Worm (Caenorhabditis elegans) whole organism, L1 larva: ENCODE measurements around the gene dolk-1.

Source experiments
- ama-1 ChIP-seq: fragments of 150-350 bp; optimal IDR thresholded peaks from 2 replicates; lab custom pipeline; 2014
- dpl-1 ChIP-seq, 3 experiments: fragments of 150-350 bp in 2 of 3; sonication (generic microtip) in 1 of 3; optimal IDR thresholded peaks; 2 replicates each; lab custom pipeline; 2014 to 2017; ENCODE audit warnings: missing biosample characterization in 3 of 3, missing genetic modification characterization in 3 of 3, missing genetic modification reagents in 3 of 3
- elt-3 ChIP-seq, 6 experiments: fragments of 150-350 bp in 1 of 6; sonication (generic microtip); optimal IDR thresholded peaks; 2 replicates each; lab custom pipeline; 2017 to 2018; ENCODE audit warnings: missing biosample characterization in 6 of 6, missing genetic modification characterization in 6 of 6, inconsistent platforms in 1 of 6
- hlh-17 ChIP-seq: fragments of 200-800 bp; sonication (Bioruptor generic); optimal IDR thresholded peaks from 2 replicates; lab custom pipeline; 2018; ENCODE audit warnings: missing genetic modification characterization, mild to moderate bottlenecking, missing compliant biosample characterization, moderate library complexity, borderline replicate concordance
- nhr-237 ChIP-seq: fragments of 150-350 bp; optimal IDR thresholded peaks from 2 replicates; lab custom pipeline; 2014; ENCODE audit warnings: missing biosample characterization, missing genetic modification characterization
- nhr-76 ChIP-seq: sonication (generic microtip); optimal IDR thresholded peaks from 2 replicates; lab custom pipeline; 2017; ENCODE audit warnings: missing biosample characterization, missing genetic modification characterization
- pag-3 ChIP-seq: sonication (generic microtip); optimal IDR thresholded peaks from 2 replicates; lab custom pipeline; 2017; ENCODE audit warnings: missing genetic modification characterization, mild to moderate bottlenecking, missing compliant biosample characterization, antibody characterized with exemption, borderline replicate concordance; ENCODE audit not compliant: insufficient read depth
- snpc-4 ChIP-seq: fragments of 150-350 bp; optimal IDR thresholded peaks from 2 replicates; lab custom pipeline; 2014; ENCODE audit warnings: missing biosample characterization, missing genetic modification characterization

ce11 chrIII:11973996-11974395, 40.6 kb upstream of the dolk-1 start, which contains the start of gene ung-1:
- no peak for TF ChIP-seq ama-1 (lab: Kevin White, UChicago)
- TF ChIP-seq hlh-17 (GFP tag; lab: Kevin White, UChicago): no peak
- TF ChIP-seq dpl-1 (GFP tag; optimal IDR thresholded peaks at IDR 0.05; lab: Kevin White, UChicago): no peak
- TF ChIP-seq snpc-4 (tag; lab: Kevin White, UChicago): no peak
- TF ChIP-seq nhr-237 (tag; lab: Kevin White, UChicago): no peak
- no peak for TF ChIP-seq elt-3 (tag; optimal IDR thresholded peaks at IDR 0.05; lab: Kevin White, UChicago)
- TF ChIP-seq pag-3 (tag; lab: Kevin White, UChicago): no peak
- no peak for TF ChIP-seq nhr-76 (tag; lab: Kevin White, UChicago)
